Worm (Caenorhabditis elegans): ENCODE results near the gene C18G1.8.

The C18G1.8 gene

DNA sequence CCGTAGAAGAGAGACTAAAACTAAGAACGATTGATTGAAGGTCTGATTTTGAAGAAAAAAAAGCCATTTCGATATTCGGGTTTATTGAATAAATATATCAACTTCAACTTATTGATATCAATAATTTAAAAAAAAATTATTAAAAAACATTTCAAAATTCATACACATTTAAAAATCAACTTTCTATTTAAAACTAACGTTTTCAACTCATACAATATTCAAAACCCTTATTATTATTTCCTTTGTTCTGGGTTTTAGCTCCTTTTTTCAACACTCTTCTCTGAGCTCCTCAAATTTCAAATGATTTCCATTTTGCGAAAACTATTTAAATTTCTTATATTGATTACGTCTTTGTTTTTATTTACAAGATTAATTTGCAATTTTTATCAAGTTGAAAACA lies 21.1 kb downstream of the C18G1.8 start, which contains the start of gene C18G1.7:
C18G1.7 (plus strand) TSS at position 301 of the 400 bp plus-strand sequence.
- TF ChIP-seq unc-39 (tag; optimal IDR thresholded peaks at IDR 0.05): no peak
- TF ChIP-seq dmd-8 (GFP tag; IDR thresholded peaks at IDR 0.05): no peak

DNA sequence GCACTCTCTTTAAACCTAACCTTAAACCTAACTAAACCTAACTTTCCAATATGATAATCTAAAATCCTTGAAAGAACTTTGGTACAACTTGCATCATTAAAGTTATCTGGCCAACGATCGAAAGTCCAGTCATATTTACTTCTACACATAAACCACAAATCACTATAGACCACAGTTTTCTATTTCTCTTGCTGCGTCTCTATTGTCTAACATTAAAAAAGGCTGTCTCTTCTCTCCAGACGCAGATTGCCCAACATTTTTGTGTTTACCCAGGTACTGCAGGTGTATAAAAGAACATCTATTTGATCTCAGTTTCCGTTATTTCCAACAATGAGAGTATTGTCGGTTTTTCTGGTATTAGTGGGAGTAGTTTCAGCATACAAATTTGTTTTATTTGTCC lies 24.2 kb downstream of the C18G1.8 start, which contains the start of gene ugt-61:
ugt-61 (plus strand) TSS at position 233 of the 400 bp plus-strand sequence.
- TF ChIP-seq nhr-28 (tag; optimal IDR thresholded peaks at IDR 0.05) (peak; percentile 78), pha-4 (GFP tag; IDR thresholded peaks at IDR 0.05) (no peak), pha-4 (tag; optimal IDR thresholded peaks at IDR 0.05) (peak; percentile 44), daf-16 (GFP tag; optimal IDR thresholded peaks at IDR 0.05) (no peak), daf-16 (tag; optimal IDR thresholded peaks at IDR 0.05) (peak; percentile 48), jun-1 (tag; optimal IDR thresholded peaks at IDR 0.05) (no peak), lin-1 (GFP tag; IDR thresholded peaks at IDR 0.05) (no peak), pqm-1 (tag; optimal IDR thresholded peaks at IDR 0.05) (peak; percentile 49), dve-1 (tag; optimal IDR thresholded peaks at IDR 0.05; ENCODE audit: insufficient read depth) (peak; percentile 29), hlh-11 (tag; optimal IDR thresholded peaks at IDR 0.05) (peak; percentile 17), nhr-102 (tag; optimal IDR thresholded peaks at IDR 0.05) (no peak), ceh-20 (GFP tag; IDR thresholded peaks at IDR 0.05) (no peak)

DNA sequence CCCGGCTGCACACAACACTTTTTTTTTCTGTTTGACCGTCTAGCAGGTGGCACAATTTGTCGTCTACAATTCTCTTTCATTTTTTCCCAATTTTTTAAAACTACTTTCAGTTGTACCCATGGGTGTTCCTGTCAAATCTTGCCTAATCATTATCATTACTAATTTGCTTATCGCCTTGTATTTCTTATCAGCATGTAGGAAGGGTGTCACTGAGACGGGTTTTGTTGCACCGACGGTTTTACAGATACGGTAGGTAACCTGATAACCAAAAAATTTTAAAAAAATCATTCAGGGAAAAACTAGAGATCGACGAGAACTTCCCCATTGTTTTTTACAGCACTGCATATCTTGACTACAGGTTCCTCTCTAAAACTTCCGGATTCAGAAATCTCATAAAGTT lies 28.7 kb downstream of the C18G1.8 start, which contains the start of gene F39G3.2:
F39G3.2 (plus strand) TSS at position 105 of the 400 bp plus-strand sequence.
- TF ChIP-seq hlh-11 (tag; optimal IDR thresholded peaks at IDR 0.05) (peak; percentile 56), aly-2 (tag; optimal IDR thresholded peaks at IDR 0.05) (no peak), F10B5.3 (tag; optimal IDR thresholded peaks at IDR 0.05) (no peak), nhr-42 (GFP tag; IDR thresholded peaks at IDR 0.05) (no peak), R02D3.7 (tag; optimal IDR thresholded peaks at IDR 0.05) (no peak), dmd-6 (GFP tag; IDR thresholded peaks at IDR 0.05) (peak; percentile 59), lin-1 (GFP tag; IDR thresholded peaks at IDR 0.05) (0 out of 2 replicates have a peak, but pooled peaks have one; percentile 12), lim-7 (GFP tag; IDR thresholded peaks at IDR 0.05) (no peak), fos-1 (tag; optimal IDR thresholded peaks at IDR 0.05) (no peak), ceh-32 (tag; optimal IDR thresholded peaks at IDR 0.05; ENCODE audit: poor library complexity) (no peak), mes-2 (tag; optimal IDR thresholded peaks at IDR 0.05; ENCODE audit: poor library complexity, severe bottlenecking) (no peak), zip-11 (GFP tag; IDR thresholded peaks at IDR 0.05) (no peak), pqm-1 (tag; optimal IDR thresholded peaks at IDR 0.05) (peak; percentile 89), daf-16 (GFP tag; optimal IDR thresholded peaks at IDR 0.05) (no peak), daf-16 (tag; optimal IDR thresholded peaks at IDR 0.05) (peak; percentile 37), nhr-28 (tag; optimal IDR thresholded peaks at IDR 0.05) (peak; percentile 72), mdt-29 (GFP tag; IDR thresholded peaks at IDR 0.05) (no peak), ZK546.5 (tag; optimal IDR thresholded peaks at IDR 0.05) (no peak), mep-1 (tag; optimal IDR thresholded peaks at IDR 0.05) (no peak), lin-13 (GFP tag; optimal IDR thresholded peaks at IDR 0.05) (no peak), snpc-4 (tag; optimal IDR thresholded peaks at IDR 0.05) (no peak), unc-62 (GFP tag; optimal IDR thresholded peaks at IDR 0.05 in 1 of 2) (peak in 1 of 2 experiments; percentile 40), unc-62 (tag; optimal IDR thresholded peaks at IDR 0.05) (no peak), nhr-111 (GFP tag; optimal IDR thresholded peaks at IDR 0.05) (no peak), nhr-10 (tag; optimal IDR thresholded peaks at IDR 0.05) (no peak), gei-8 (GFP tag; optimal IDR thresholded peaks at IDR 0.05) (no peak), dve-1 (tag; optimal IDR thresholded peaks at IDR 0.05; ENCODE audit: insufficient read depth) (peak; percentile 54)

DNA sequence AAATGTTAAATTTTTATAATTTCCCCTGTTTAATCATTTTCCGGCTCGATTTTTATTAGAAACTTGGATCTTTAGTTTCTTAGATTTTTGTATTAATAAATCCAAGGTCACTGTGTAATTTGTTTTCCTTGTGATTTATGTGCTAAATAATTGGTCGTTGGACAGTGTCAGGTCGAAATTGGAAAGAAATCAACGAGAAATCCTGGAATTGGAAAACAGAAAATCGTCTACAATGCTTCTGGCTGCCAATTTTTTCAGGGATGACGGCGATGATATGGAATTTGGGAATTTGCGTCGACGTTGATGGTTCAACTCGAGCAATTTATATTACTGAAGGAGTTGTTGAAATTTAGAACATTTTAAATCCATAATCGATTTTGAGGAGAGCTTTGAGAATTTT lies 31.8 kb downstream of the C18G1.8 start:
- no peak for TF ChIP-seq daf-19 (GFP tag; conservative IDR thresholded peaks at IDR 0.05)
- TF ChIP-seq spr-1 (tag; optimal IDR thresholded peaks at IDR 0.05): no peak
- TF ChIP-seq daf-12 (tag; optimal IDR thresholded peaks at IDR 0.05): no peak
- no peak for TF ChIP-seq ztf-11 (tag; optimal IDR thresholded peaks at IDR 0.05)
- no peak for TF ChIP-seq F49E8.2 (tag; optimal IDR thresholded peaks at IDR 0.05; ENCODE audit: borderline replicate concordance)
- TF ChIP-seq dpl-1 (GFP tag; optimal IDR thresholded peaks at IDR 0.05): no peak
- peak; percentile 40; the same call in 1 of the 2 replicates for TF ChIP-seq lin-38 (GFP tag; IDR thresholded peaks at IDR 0.05)
- TF ChIP-seq ceh-28 (tag; optimal IDR thresholded peaks at IDR 0.05): no peak
- no peak for TF ChIP-seq nhr-77 (tag; optimal IDR thresholded peaks at IDR 0.05)
- TF ChIP-seq lim-7 (GFP tag; IDR thresholded peaks at IDR 0.05): no peak
- TF ChIP-seq nhr-10 (tag; optimal IDR thresholded peaks at IDR 0.05): no peak
- no peak for TF ChIP-seq ZK546.5 (tag; optimal IDR thresholded peaks at IDR 0.05)
- TF ChIP-seq mxl-3 (GFP tag; optimal IDR thresholded peaks at IDR 0.05): no peak
- TF ChIP-seq hlh-30 (tag; optimal IDR thresholded peaks at IDR 0.05; ENCODE audit: insufficient read depth): no peak
- TF ChIP-seq unc-39 (tag; optimal IDR thresholded peaks at IDR 0.05): no peak
- TF ChIP-seq mdt-29 (GFP tag; IDR thresholded peaks at IDR 0.05): no peak
- no peak for TF ChIP-seq set-16 (GFP tag; IDR thresholded peaks at IDR 0.05)
- no peak for TF ChIP-seq tra-1 (GFP tag; IDR thresholded peaks at IDR 0.05)

Measured in whole organism, L4 larva.